Fruit fly (Drosophila melanogaster) whole organism, wandering third instar larva: Measurements from ENCODE around the gene CG32036.

ENCODE experiments used
- Abd-B ChIP-seq: fragments of >200 bp; optimal IDR thresholded peaks from 2 replicates; lab custom pipeline; 2017; ENCODE audit warnings: missing biosample characterization, missing genetic modification characterization
- Dfd ChIP-seq: fragments of >200 bp; optimal IDR thresholded peaks from 2 replicates; lab custom pipeline; 2017; ENCODE audit warnings: missing biosample characterization, missing genetic modification characterization
- Rel ChIP-seq, 2 experiments: fragments of 200-800 bp; sonication (Bioruptor generic) in 1 of 2; optimal IDR thresholded peaks; 2 replicates in 1 of 2; 3 replicates in 1 of 2; lab custom pipeline; 2016 to 2019; ENCODE audit warnings: mild to moderate bottlenecking in 2 of 2, missing biosample characterization in 2 of 2, missing genetic modification characterization in 2 of 2, moderate library complexity in 1 of 2
- h ChIP-seq: fragments of 200-800 bp; sonication (Bioruptor generic); optimal IDR thresholded peaks from 3 replicates; lab custom pipeline; 2016; ENCODE audit warnings: missing biosample characterization, mild to moderate bottlenecking, missing genetic modification characterization
- jim ChIP-seq: fragments of 175-275, 200-325 bp; sonication (Bioruptor generic); optimal IDR thresholded peaks from 2 replicates; lab custom pipeline; 2016; ENCODE audit warnings: missing biosample characterization, mild to moderate bottlenecking, missing genetic modification characterization

DNA sequence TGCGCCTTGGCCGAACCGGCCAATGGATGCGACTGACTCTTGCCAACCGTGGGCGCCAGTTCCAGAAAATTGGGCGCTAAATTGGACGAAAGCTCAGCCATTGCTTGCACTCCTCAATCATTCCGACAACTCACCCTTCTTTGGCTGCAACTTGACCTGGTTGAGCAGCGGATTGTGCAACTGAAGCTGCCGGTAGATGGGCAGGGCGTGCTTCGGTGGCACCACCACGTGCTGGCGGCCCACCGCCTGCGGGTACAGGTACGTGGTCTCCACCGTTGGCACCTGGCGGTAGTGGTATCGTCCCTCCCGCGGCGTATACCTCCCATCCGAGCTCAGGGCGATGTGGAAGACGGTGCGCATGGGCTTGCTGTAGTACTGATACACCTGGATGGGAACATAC, 1.4 kb upstream of the CG32036 start:
- TF ChIP-seq Abd-B (GFP tag; lab: Kevin White, UChicago) = no peak
- no peak for TF ChIP-seq jim
- TF ChIP-seq Rel (GFP tag; optimal IDR thresholded peaks at IDR 0.05; lab: Kevin White, UChicago) = no peak
- TF ChIP-seq Rel (tag; optimal IDR thresholded peaks at IDR 0.05; lab: Kevin White, UChicago) = no peak
- TF ChIP-seq Dfd (GFP tag; lab: Kevin White, UChicago) = no peak
- no peak for TF ChIP-seq h (GFP tag; lab: Kevin White, UChicago)
